Fruit fly (Drosophila melanogaster) whole organism, prepupa: Measurements from ENCODE around the gene CG14667.

Experiments used
- CG4318 ChIP-seq: fragments of 200-800 bp; sonication (Bioruptor generic); optimal IDR thresholded peaks from 3 replicates; lab custom pipeline; 2017; ENCODE audit warnings: missing biosample characterization, mild to moderate bottlenecking, missing genetic modification characterization
- Eip93F ChIP-seq: fragments of 200-800 bp; sonication (Bioruptor generic); optimal IDR thresholded peaks from 2 replicates; lab custom pipeline; 2016; ENCODE audit warnings: missing biosample characterization, mild to moderate bottlenecking, missing genetic modification characterization
- Hr39 ChIP-seq: fragments of 200-800 bp; sonication (Bioruptor generic); optimal IDR thresholded peaks from 2 replicates; lab custom pipeline; 2016; ENCODE audit warnings: missing biosample characterization, missing genetic modification characterization

dm6 chr3R:5387996-5388395 lies 13.2 kb downstream of the CG14667 start:
- no peak for TF ChIP-seq Eip93F (GFP tag; lab: Kevin White, UChicago)
- TF ChIP-seq CG4318 = no peak
- no peak for TF ChIP-seq Hr39
